Worm (Caenorhabditis elegans): Measurements from ENCODE around the gene str-86.

DNA sequence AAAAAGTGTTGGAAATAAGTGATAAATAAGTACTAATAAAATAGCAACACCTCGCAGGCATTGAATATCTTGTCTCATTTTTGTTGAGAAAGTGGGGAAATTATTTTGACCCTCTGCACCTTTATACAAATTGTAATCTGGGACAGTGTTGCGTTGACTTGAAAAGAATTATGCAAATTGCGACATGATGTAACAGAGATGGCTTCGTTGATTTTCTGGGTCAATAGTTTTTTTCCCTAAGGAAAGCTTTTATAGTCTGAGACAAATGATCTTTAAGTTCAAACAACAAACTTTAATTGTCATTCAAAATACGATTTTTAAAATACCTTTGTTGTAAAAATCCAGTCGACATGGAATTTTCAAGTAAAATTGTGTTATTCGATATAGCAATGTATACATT is 41.2 kb upstream of the str-86 start, which contains the start of gene bus-1:
- TF ChIP-seq ama-1 (optimal IDR thresholded peaks at IDR 0.05) (no peak), flt-1 (GFP tag; IDR thresholded peaks at IDR 0.05) (no peak), tra-4 (tag; optimal IDR thresholded peaks at IDR 0.05) (no peak), ets-7 (tag; optimal IDR thresholded peaks at IDR 0.05) (no peak), B0310.2 (tag; optimal IDR thresholded peaks at IDR 0.05) (no peak), scrt-1 (GFP tag; IDR thresholded peaks at IDR 0.05) (no peak), ceh-13 (GFP tag; optimal IDR thresholded peaks at IDR 0.05) (no peak), aly-1 (tag; optimal IDR thresholded peaks at IDR 0.05) (no peak), tbx-11 (GFP tag; IDR thresholded peaks at IDR 0.05) (no peak), hmg-4 (GFP tag; optimal IDR thresholded peaks at IDR 0.05) (no peak), pes-1 (GFP tag; IDR thresholded peaks at IDR 0.05) (no peak), F13C5.2 (tag; optimal IDR thresholded peaks at IDR 0.05) (no peak), hnd-1 (tag; optimal IDR thresholded peaks at IDR 0.05) (no peak)

All from whole organism, early embryonic.